Worm (Caenorhabditis elegans) whole organism, midembryonic: ENCODE results near the gene bath-47.

Experiments
- flt-1 ChIP-seq: fragments of 200-800 bp; sonication (Bioruptor generic); IDR thresholded peaks from 2 replicates; pipeline ENCODE4 v1.3.6; 2022; ENCODE audit warnings: missing genetic modification characterization, missing compliant biosample characterization
- tab-1 ChIP-seq: fragments of 200-800 bp; sonication (Bioruptor generic); IDR thresholded peaks from 2 replicates; pipeline ENCODE4 v1.3.6; 2022; ENCODE audit warnings: missing genetic modification characterization, missing compliant biosample characterization
- ztf-23 ChIP-seq: fragments of 200-800 bp; sonication (Bioruptor generic); IDR thresholded peaks from 2 replicates; pipeline ENCODE4 v1.3.6; 2022; ENCODE audit warnings: missing genetic modification reagents, missing genetic modification characterization, missing compliant biosample characterization
- ztf-29 ChIP-seq: fragments of 200-800 bp; sonication (Bioruptor generic); IDR thresholded peaks from 2 replicates; pipeline ENCODE4 v1.3.6; 2022; ENCODE audit warnings: missing genetic modification reagents, missing genetic modification characterization, missing compliant biosample characterization

DNA sequence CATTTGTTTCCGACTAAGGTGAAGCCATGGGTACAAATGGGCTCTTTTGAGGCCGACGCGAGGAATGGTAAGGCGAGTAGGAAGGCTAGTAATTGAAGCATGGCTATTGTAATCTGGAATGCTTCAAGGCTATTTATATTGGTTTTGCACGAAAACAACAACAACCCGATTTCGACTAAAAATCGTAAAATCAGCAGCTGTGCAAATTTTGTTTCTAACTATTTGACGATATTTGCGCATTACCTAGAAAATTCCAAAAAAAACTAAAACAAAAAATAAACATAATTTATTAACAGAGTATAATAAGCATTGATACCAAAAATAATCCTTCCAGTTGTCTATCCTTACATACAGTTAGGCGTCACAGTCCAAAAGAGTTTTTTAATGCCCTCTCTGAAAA is 6.5 kb upstream of the bath-47 start, which contains the start of gene clec-20:
- TF ChIP-seq tab-1 (GFP tag; lab: Robert Waterston, UW) (no peak), ztf-29 (no peak), flt-1 (GFP tag; lab: Robert Waterston, UW) (no peak), ztf-23 (GFP tag; lab: Robert Waterston, UW) (no peak)
